Fruit fly (Drosophila melanogaster) whole organism, adult: ENCODE measurements around the gene Rpn12R.

Source experiments
- CG11617 ChIP-seq: fragments of 200-800 bp; sonication (Bioruptor generic); optimal IDR thresholded peaks from 2 replicates; lab custom pipeline; 2017; ENCODE audit warnings: mild to moderate bottlenecking, missing biosample characterization, missing genetic modification reagents, missing genetic modification characterization
- CG14711 ChIP-seq: fragments of 200-800 bp; sonication (Bioruptor generic); optimal IDR thresholded peaks from 2 replicates; lab custom pipeline; 2018; ENCODE audit warnings: missing biosample characterization, mild to moderate bottlenecking, missing genetic modification characterization, moderate library complexity
- CG1620 ChIP-seq: fragments of 200-800 bp; sonication (Bioruptor generic); optimal IDR thresholded peaks from 2 replicates; lab custom pipeline; 2016; ENCODE audit warnings: missing biosample characterization, missing genetic modification characterization
- CG5204 ChIP-seq: fragments of 200-800 bp; sonication (Bioruptor generic); optimal IDR thresholded peaks from 2 replicates; lab custom pipeline; 2016; ENCODE audit warnings: missing biosample characterization, missing genetic modification characterization
- CG7045 ChIP-seq: fragments of 200-800 bp; sonication (Bioruptor generic); optimal IDR thresholded peaks from 2 replicates; lab custom pipeline; 2017; ENCODE audit warnings: missing biosample characterization, mild to moderate bottlenecking, missing genetic modification characterization
- CG7101 ChIP-seq: fragments of 200-800 bp; sonication (Bioruptor generic); optimal IDR thresholded peaks from 2 replicates; lab custom pipeline; 2018; ENCODE audit warnings: missing biosample characterization, mild to moderate bottlenecking, missing genetic modification characterization, moderate library complexity
- Crg-1 ChIP-seq: fragments of 200-800 bp; sonication (Bioruptor generic); optimal IDR thresholded peaks from 2 replicates; lab custom pipeline; 2016; ENCODE audit warnings: missing biosample characterization, missing genetic modification characterization
- bab1 ChIP-seq: fragments of 200-800 bp; sonication (Bioruptor generic); optimal IDR thresholded peaks from 3 replicates; lab custom pipeline; 2019; ENCODE audit warnings: missing biosample characterization, mild to moderate bottlenecking, missing genetic modification characterization, moderate library complexity
- cnc ChIP-seq, 2 experiments: fragments of >200 bp; optimal IDR thresholded peaks; 2 replicates each; lab custom pipeline; 2017
- kay ChIP-seq: fragments of 200-800 bp; sonication (Bioruptor generic); peaks from one replicate; lab custom pipeline; 2016; ENCODE audit warnings: missing biosample characterization, missing genetic modification characterization, borderline replicate concordance
- ovo ChIP-seq: fragments of 200-800 bp; sonication (Bioruptor generic); optimal IDR thresholded peaks from 2 replicates; lab custom pipeline; 2016; ENCODE audit warnings: missing biosample characterization, missing genetic modification characterization
- tj ChIP-seq: fragments of 200-800 bp; sonication (Bioruptor generic); optimal IDR thresholded peaks from 3 replicates; lab custom pipeline; 2017; ENCODE audit warnings: missing biosample characterization, mild to moderate bottlenecking, missing genetic modification characterization, moderate library complexity
- toe ChIP-seq: fragments of 200-800 bp; sonication (Bioruptor generic); optimal IDR thresholded peaks from 2 replicates; lab custom pipeline; 2016; ENCODE audit warnings: missing biosample characterization, missing genetic modification characterization

DNA sequence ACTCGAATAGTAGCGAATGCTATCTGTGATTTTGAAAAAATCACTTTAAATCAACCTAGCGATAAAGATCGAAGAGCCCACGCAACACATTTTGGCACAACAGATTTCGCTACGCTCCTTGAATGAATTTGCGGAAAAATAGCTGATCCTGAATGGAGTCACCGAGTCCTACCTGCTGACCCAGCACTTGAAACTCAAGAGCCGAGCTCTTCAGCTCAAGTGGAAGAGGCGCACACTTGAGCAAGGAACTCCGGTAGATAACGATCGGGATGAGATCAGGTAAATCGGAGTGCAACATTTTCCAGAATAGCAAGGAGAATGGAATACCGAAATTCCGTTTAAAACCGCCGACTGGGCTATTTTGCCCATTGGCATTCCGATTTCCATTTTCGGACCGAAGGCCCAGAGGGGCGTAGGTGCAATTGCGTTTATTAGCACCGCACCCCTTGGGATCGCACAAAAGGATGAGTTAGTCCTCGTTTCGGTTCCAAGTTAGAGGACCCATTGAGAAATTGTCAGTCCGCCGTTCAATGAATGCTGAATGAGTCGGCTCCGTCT, 2.0 kb downstream of the Rpn12R start:
- TF ChIP-seq tj (GFP tag; lab: Kevin White, UChicago) (no peak), bab1 (GFP tag; lab: Kevin White, UChicago) (no peak), toe (no peak), Crg-1 (GFP tag; lab: Kevin White, UChicago) (no peak), CG1620 (no peak), CG7101 (tag; lab: Kevin White, UChicago) (no peak), CG11617 (GFP tag; lab: Kevin White, UChicago) (no peak), CG5204 (GFP tag; lab: Kevin White, UChicago) (no peak), ovo (GFP tag; lab: Kevin White, UChicago) (no peak), cnc (optimal IDR thresholded peaks at IDR 0.05; lab: Kevin White, UChicago) (no peak), kay (GFP tag; lab: Kevin White, UChicago) (no peak), CG14711 (tag; lab: Kevin White, UChicago) (no peak), CG7045 (GFP tag; lab: Kevin White, UChicago) (no peak)
